Fruit fly (Drosophila melanogaster) Kc167 (cell line): ENCODE results near the gene bru3.

Source experiments
- Sin3A ChIP-seq: fragments of >200 bp; optimal IDR thresholded peaks from 2 replicates; lab custom pipeline; 2018; ENCODE audit warnings: missing external identifiers
- h ChIP-seq: fragments of >200 bp; optimal IDR thresholded peaks from 3 replicates; lab custom pipeline; 2018; ENCODE audit warnings: missing external identifiers
- psq ChIP-seq: fragments of >200 bp; optimal IDR thresholded peaks from 2 replicates; lab custom pipeline; 2017; ENCODE audit warnings: missing external identifiers
- ttk ChIP-seq: sonication (Bioruptor generic); optimal IDR thresholded peaks from 2 replicates; lab custom pipeline; 2017; ENCODE audit warnings: missing external identifiers

DNA sequence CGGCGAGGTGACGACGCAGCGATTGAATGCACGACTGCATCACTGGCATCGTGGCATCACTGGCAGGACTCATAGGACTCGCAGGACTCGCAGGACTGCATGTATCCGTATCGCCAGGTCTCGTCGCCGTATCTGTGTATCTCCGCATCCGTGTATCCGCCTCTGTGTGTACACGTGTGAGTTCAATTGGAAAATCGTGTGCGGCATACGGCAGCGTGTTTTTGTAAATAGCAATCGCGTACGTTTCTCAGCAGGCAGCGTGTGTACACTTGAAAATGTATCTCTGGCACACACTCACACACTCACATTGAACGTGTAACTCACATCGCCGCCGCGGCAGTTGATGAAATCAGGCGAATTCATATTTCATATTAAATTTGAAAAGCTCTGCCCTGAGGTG is 157.9 kb downstream of the bru3 start:
- no peak for TF ChIP-seq psq (lab: Kevin White, UChicago)
- TF ChIP-seq ttk (lab: Kevin White, UChicago): no peak
- TF ChIP-seq h (lab: Kevin White, UChicago): no peak
- TF ChIP-seq Sin3A (lab: Kevin White, UChicago): no peak
